Worm (Caenorhabditis elegans): ENCODE measurements around the gene ccr-4.

Gene ccr-4

ce11 chrIV:12417536-12418195 is 56.3 kb downstream of the ccr-4 start, which contains the start of gene F08G5.3:
Gene F08G5.3 (minus strand): TSS chrIV:12417586.
- peak; percentile 49 for TF ChIP-seq elt-2 (tag; optimal IDR thresholded peaks at IDR 0.05)
- TF ChIP-seq jun-1 (tag; optimal IDR thresholded peaks at IDR 0.05), result no peak
- no peak for TF ChIP-seq fkh-10 (GFP tag; optimal IDR thresholded peaks at IDR 0.05)
- TF ChIP-seq eor-1 (tag; optimal IDR thresholded peaks at IDR 0.05), result no peak
- no peak for TF ChIP-seq nhr-237 (tag; optimal IDR thresholded peaks at IDR 0.05)
- no peak for TF ChIP-seq elt-3 (tag; optimal IDR thresholded peaks at IDR 0.05)
- TF ChIP-seq snpc-4 (tag; optimal IDR thresholded peaks at IDR 0.05), result no peak
- TF ChIP-seq nfya-1 (tag; optimal IDR thresholded peaks at IDR 0.05; ENCODE audit: insufficient read depth), result peak; percentile 37
- peak; percentile 40 for TF ChIP-seq nhr-11 (tag; optimal IDR thresholded peaks at IDR 0.05)
- TF ChIP-seq fos-1 (tag; optimal IDR thresholded peaks at IDR 0.05), result no peak
- TF ChIP-seq R02D3.7 (tag; optimal IDR thresholded peaks at IDR 0.05), result no peak
- TF ChIP-seq nhr-12 (tag; optimal IDR thresholded peaks at IDR 0.05), result no peak
- no peak for TF ChIP-seq mml-1 (tag; optimal IDR thresholded peaks at IDR 0.05)
- TF ChIP-seq nhr-25 (tag; optimal IDR thresholded peaks at IDR 0.05), result no peak
- no peak for TF ChIP-seq daf-12 (tag; optimal IDR thresholded peaks at IDR 0.05)
- peak; percentile 42 for TF ChIP-seq ceh-9 (tag; optimal IDR thresholded peaks at IDR 0.05)
- TF ChIP-seq zag-1 (tag; optimal IDR thresholded peaks at IDR 0.05), result no peak
- TF ChIP-seq egl-5 (tag; optimal IDR thresholded peaks at IDR 0.05), result no peak
- TF ChIP-seq nhr-28 (tag; optimal IDR thresholded peaks at IDR 0.05), result no peak
- TF ChIP-seq mdl-1 (tag; optimal IDR thresholded peaks at IDR 0.05), result no peak
- TF ChIP-seq pqm-1 (tag; optimal IDR thresholded peaks at IDR 0.05), result peak; percentile 9
- no peak for TF ChIP-seq aly-2 (tag; optimal IDR thresholded peaks at IDR 0.05)
- TF ChIP-seq sea-2 (GFP tag; optimal IDR thresholded peaks at IDR 0.05), result no peak
- TF ChIP-seq hmg-11 (tag; optimal IDR thresholded peaks at IDR 0.05), result no peak
- TF ChIP-seq nhr-43 (tag; optimal IDR thresholded peaks at IDR 0.05; ENCODE audit: poor library complexity, severe bottlenecking), result peak; percentile 73
- TF ChIP-seq tbx-2 (tag; optimal IDR thresholded peaks at IDR 0.05), result peak; percentile 32
- no peak for TF ChIP-seq skn-1 (tag; optimal IDR thresholded peaks at IDR 0.05)
- no peak for TF ChIP-seq nhr-77 (tag; optimal IDR thresholded peaks at IDR 0.05)
- no peak for TF ChIP-seq ceh-28 (tag; optimal IDR thresholded peaks at IDR 0.05)
- TF ChIP-seq ztf-4 (tag; optimal IDR thresholded peaks at IDR 0.05), result no peak
- no peak for TF ChIP-seq lin-15B (tag; optimal IDR thresholded peaks at IDR 0.05)
- no peak for TF ChIP-seq nhr-23 (tag; optimal IDR thresholded peaks at IDR 0.05)
- TF ChIP-seq ceh-16 (tag; optimal IDR thresholded peaks at IDR 0.05), result no peak
- no peak for TF ChIP-seq unc-62 (GFP tag; optimal IDR thresholded peaks at IDR 0.05)
- TF ChIP-seq ama-1 (optimal IDR thresholded peaks at IDR 0.05), result no peak
- no peak for TF ChIP-seq unc-39 (tag; optimal IDR thresholded peaks at IDR 0.05)
- TF ChIP-seq egl-27 (tag; optimal IDR thresholded peaks at IDR 0.05), result no peak
- TF ChIP-seq elt-1 (tag; optimal IDR thresholded peaks at IDR 0.05), result no peak
- peak; percentile 34 for TF ChIP-seq pha-4 (tag; optimal IDR thresholded peaks at IDR 0.05)
- TF ChIP-seq lsy-12 (tag; optimal IDR thresholded peaks at IDR 0.05), result peak; percentile 20
- TF ChIP-seq ztf-11 (tag; optimal IDR thresholded peaks at IDR 0.05), result no peak
- TF ChIP-seq fkh-2 (tag; optimal IDR thresholded peaks at IDR 0.05), result no peak
- TF ChIP-seq lin-39 (tag; optimal IDR thresholded peaks at IDR 0.05), result no peak
- TF ChIP-seq nhr-76 (tag; optimal IDR thresholded peaks at IDR 0.05), result no peak
- no peak for TF ChIP-seq nhr-67 (tag; optimal IDR thresholded peaks at IDR 0.05)
- no peak for TF ChIP-seq ZK546.5 (tag; optimal IDR thresholded peaks at IDR 0.05)
- no peak for TF ChIP-seq ceh-82 (tag; optimal IDR thresholded peaks at IDR 0.05)
